Fruit fly (Drosophila melanogaster) whole organism, adult: ENCODE data around the gene ATPsynGL.

Experiments
- CG11617 ChIP-seq: fragments of 200-800 bp; sonication (Bioruptor generic); optimal IDR thresholded peaks from 2 replicates; lab custom pipeline; 2017; ENCODE audit warnings: mild to moderate bottlenecking, missing biosample characterization, missing genetic modification reagents, missing genetic modification characterization
- CG12768 ChIP-seq: fragments of 200-800 bp; sonication (Bioruptor generic); optimal IDR thresholded peaks from 2 replicates; lab custom pipeline; 2017; ENCODE audit warnings: missing biosample characterization, missing genetic modification characterization, mild to moderate bottlenecking, moderate library complexity, missing genetic modification reagents
- CG14711 ChIP-seq: fragments of 200-800 bp; sonication (Bioruptor generic); optimal IDR thresholded peaks from 2 replicates; lab custom pipeline; 2018; ENCODE audit warnings: missing biosample characterization, mild to moderate bottlenecking, missing genetic modification characterization, moderate library complexity
- CG1620 ChIP-seq: fragments of 200-800 bp; sonication (Bioruptor generic); optimal IDR thresholded peaks from 2 replicates; lab custom pipeline; 2016; ENCODE audit warnings: missing biosample characterization, missing genetic modification characterization
- CG33017 ChIP-seq: fragments of 200-800 bp; sonication (Bioruptor generic); optimal IDR thresholded peaks from 2 replicates; lab custom pipeline; 2018; ENCODE audit warnings: missing biosample characterization, mild to moderate bottlenecking, missing genetic modification characterization, moderate library complexity
- CG5204 ChIP-seq: fragments of 200-800 bp; sonication (Bioruptor generic); optimal IDR thresholded peaks from 2 replicates; lab custom pipeline; 2016; ENCODE audit warnings: missing biosample characterization, missing genetic modification characterization
- CG7045 ChIP-seq: fragments of 200-800 bp; sonication (Bioruptor generic); optimal IDR thresholded peaks from 2 replicates; lab custom pipeline; 2017; ENCODE audit warnings: missing biosample characterization, mild to moderate bottlenecking, missing genetic modification characterization
- CG7101 ChIP-seq: fragments of 200-800 bp; sonication (Bioruptor generic); optimal IDR thresholded peaks from 2 replicates; lab custom pipeline; 2018; ENCODE audit warnings: missing biosample characterization, mild to moderate bottlenecking, missing genetic modification characterization, moderate library complexity
- Clk ChIP-seq: fragments of 200-800 bp; sonication (Bioruptor generic); optimal IDR thresholded peaks from 2 replicates; lab custom pipeline; 2017; ENCODE audit warnings: missing biosample characterization, missing genetic modification characterization
- Crg-1 ChIP-seq: fragments of 200-800 bp; sonication (Bioruptor generic); optimal IDR thresholded peaks from 2 replicates; lab custom pipeline; 2016; ENCODE audit warnings: missing biosample characterization, missing genetic modification characterization
- Hr96 ChIP-seq: fragments of 200-800 bp; sonication (Bioruptor generic); optimal IDR thresholded peaks from 2 replicates; lab custom pipeline; 2016; ENCODE audit warnings: missing biosample characterization, missing genetic modification characterization
- Mnt ChIP-seq: fragments of 200-800 bp; sonication (Bioruptor generic); optimal IDR thresholded peaks from 2 replicates; lab custom pipeline; 2016; ENCODE audit warnings: missing biosample characterization, mild to moderate bottlenecking, missing genetic modification characterization
- bab1 ChIP-seq: fragments of 200-800 bp; sonication (Bioruptor generic); optimal IDR thresholded peaks from 3 replicates; lab custom pipeline; 2019; ENCODE audit warnings: missing biosample characterization, mild to moderate bottlenecking, missing genetic modification characterization, moderate library complexity
- cic ChIP-seq: fragments of 200-800 bp; sonication (Bioruptor generic); optimal IDR thresholded peaks from 2 replicates; lab custom pipeline; 2017; ENCODE audit warnings: missing biosample characterization, mild to moderate bottlenecking, missing genetic modification characterization, moderate library complexity
- cnc ChIP-seq, 2 experiments: fragments of >200 bp; optimal IDR thresholded peaks; 2 replicates each; lab custom pipeline; 2017
- kay ChIP-seq: fragments of 200-800 bp; sonication (Bioruptor generic); peaks from one replicate; lab custom pipeline; 2016; ENCODE audit warnings: missing biosample characterization, missing genetic modification characterization, borderline replicate concordance
- ovo ChIP-seq: fragments of 200-800 bp; sonication (Bioruptor generic); optimal IDR thresholded peaks from 2 replicates; lab custom pipeline; 2016; ENCODE audit warnings: missing biosample characterization, missing genetic modification characterization
- pad ChIP-seq: fragments of 200-800 bp; sonication (Bioruptor generic); optimal IDR thresholded peaks from 3 replicates; lab custom pipeline; 2017; ENCODE audit warnings: missing biosample characterization, missing genetic modification characterization, mild to moderate bottlenecking, moderate library complexity, missing genetic modification reagents
- tj ChIP-seq: fragments of 200-800 bp; sonication (Bioruptor generic); optimal IDR thresholded peaks from 3 replicates; lab custom pipeline; 2017; ENCODE audit warnings: missing biosample characterization, mild to moderate bottlenecking, missing genetic modification characterization, moderate library complexity
- toe ChIP-seq: fragments of 200-800 bp; sonication (Bioruptor generic); optimal IDR thresholded peaks from 2 replicates; lab custom pipeline; 2016; ENCODE audit warnings: missing biosample characterization, missing genetic modification characterization

ATPsynGL gene

dm6 chr2L:7775260-7775659 is 28.2 kb downstream of the ATPsynGL start:
- TF ChIP-seq CG7045 (GFP tag; lab: Kevin White, UChicago) (peak; percentile 53), CG7101 (tag; lab: Kevin White, UChicago) (peak; percentile 0), Hr96 (GFP tag; lab: Kevin White, UChicago) (no peak), cic (GFP tag; lab: Kevin White, UChicago) (peak; percentile 65)

- TF ChIP-seq CG7101 (tag; lab: Kevin White, UChicago) (no peak), toe (GFP tag; lab: Kevin White, UChicago) (no peak), CG7045 (GFP tag; lab: Kevin White, UChicago) (no peak), tj (GFP tag; lab: Kevin White, UChicago) (no peak), kay (GFP tag; lab: Kevin White, UChicago) (no peak), pad (GFP tag; lab: Kevin White, UChicago) (no peak), CG14711 (tag; lab: Kevin White, UChicago) (no peak), Hr96 (GFP tag; lab: Kevin White, UChicago) (no peak), cic (GFP tag; lab: Kevin White, UChicago) (no peak), CG33017 (no peak), cnc (optimal IDR thresholded peaks at IDR 0.05; lab: Kevin White, UChicago) (no peak), CG5204 (GFP tag; lab: Kevin White, UChicago) (no peak), CG12768 (GFP tag; lab: Kevin White, UChicago) (no peak)
Observed at dm6 chr2L:7777979-7778692, 31.1 kb downstream of the ATPsynGL start, which contains the start of gene CG7179. TSS of gene CG7179 (minus strand) at chr2L:7778029.

- TF ChIP-seq pad (GFP tag; lab: Kevin White, UChicago) = no peak
- peak; percentile 28 for TF ChIP-seq cic (GFP tag; lab: Kevin White, UChicago)
- TF ChIP-seq kay (GFP tag; lab: Kevin White, UChicago) = peak; percentile 41
Observed at dm6 chr2L:7779785-7780184, 32.7 kb downstream of the ATPsynGL start, which contains the start of gene Uro. TSS of gene Uro (plus strand) at chr2L:7780085.

DNA sequence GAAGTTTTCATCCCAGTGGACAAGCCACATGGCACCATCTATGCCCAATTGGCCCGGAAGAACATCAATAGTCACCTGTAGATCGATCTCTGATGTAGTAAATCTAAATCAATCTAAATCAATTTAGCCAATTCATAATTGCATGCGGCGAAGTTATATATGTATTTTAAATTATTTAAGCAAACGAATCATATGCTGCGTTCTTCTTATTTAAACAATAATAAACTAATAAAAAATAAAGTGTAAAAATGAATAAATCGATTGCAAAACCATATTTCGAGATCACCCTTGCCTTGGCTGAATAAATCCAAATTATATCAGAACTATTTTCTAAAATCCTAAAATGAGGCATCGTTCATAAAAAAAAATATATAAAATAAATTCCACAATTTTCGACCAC is 34.1 kb downstream of the ATPsynGL start, which contains the start of gene CG7164:
TSS of gene CG7164 (plus strand) at position 301 of the 400 bp plus-strand sequence.
- no peak for TF ChIP-seq CG7101 (tag; lab: Kevin White, UChicago)
- TF ChIP-seq CG33017 = no peak
- TF ChIP-seq Hr96 (GFP tag; lab: Kevin White, UChicago) = no peak
- TF ChIP-seq CG14711 (tag; lab: Kevin White, UChicago) = no peak
- TF ChIP-seq cic (GFP tag; lab: Kevin White, UChicago) = no peak
- TF ChIP-seq pad (GFP tag; lab: Kevin White, UChicago) = no peak
- TF ChIP-seq CG5204 (GFP tag; lab: Kevin White, UChicago) = no peak
- TF ChIP-seq kay (GFP tag; lab: Kevin White, UChicago) = no peak
- no peak for TF ChIP-seq Mnt

DNA sequence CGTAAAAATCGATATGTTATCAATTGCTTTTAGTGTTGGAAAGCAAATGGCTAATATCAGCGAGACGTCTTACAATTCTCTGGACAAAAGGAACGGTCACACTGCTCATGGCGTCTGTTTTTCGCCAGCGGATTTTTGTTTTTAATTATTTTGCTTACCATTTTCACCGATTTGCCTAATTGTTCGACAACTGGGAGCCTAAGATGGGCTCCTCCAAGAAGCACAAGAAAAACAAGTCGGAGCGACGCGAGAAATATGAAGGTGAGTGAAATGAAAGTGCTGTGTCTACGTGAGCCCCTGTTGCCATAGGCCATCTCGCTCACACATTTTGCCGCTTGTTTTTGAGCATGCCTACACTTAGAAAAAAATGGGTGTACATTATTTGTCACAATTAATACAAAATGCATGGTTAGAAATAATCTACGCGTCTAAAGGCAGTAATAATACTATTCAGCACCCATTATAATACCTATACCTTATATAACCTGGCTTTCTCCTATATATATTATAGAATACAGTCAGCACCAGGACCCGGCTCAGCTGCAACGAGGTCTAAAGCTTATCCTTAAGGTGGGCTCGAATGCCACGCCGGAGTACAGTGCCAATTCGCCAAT is 35.8 kb downstream of the ATPsynGL start, which contains the start of gene Brd7-9:
TSS of gene Brd7-9 (plus strand) at position 78 of the 614 bp plus-strand sequence.
- TF ChIP-seq cic (GFP tag; lab: Kevin White, UChicago) = no peak
- peak; percentile 40 for TF ChIP-seq CG7101 (tag; lab: Kevin White, UChicago)
- TF ChIP-seq cnc (optimal IDR thresholded peaks at IDR 0.05; lab: Kevin White, UChicago) = no peak
- no peak for TF ChIP-seq Clk (GFP tag; lab: Kevin White, UChicago)
- TF ChIP-seq toe (GFP tag; lab: Kevin White, UChicago) = no peak
- TF ChIP-seq CG7045 (GFP tag; lab: Kevin White, UChicago) = peak; percentile 40
- TF ChIP-seq kay (GFP tag; lab: Kevin White, UChicago) = no peak
- peak; percentile 34 for TF ChIP-seq pad (GFP tag; lab: Kevin White, UChicago)
- TF ChIP-seq tj (GFP tag; lab: Kevin White, UChicago) = peak; percentile 14
- TF ChIP-seq Hr96 (GFP tag; lab: Kevin White, UChicago) = no peak
- TF ChIP-seq CG14711 (tag; lab: Kevin White, UChicago) = no peak
- no peak for TF ChIP-seq Mnt
- TF ChIP-seq Crg-1 = no peak
- no peak for TF ChIP-seq CG1620 (GFP tag; lab: Kevin White, UChicago)
- peak; percentile 55 for TF ChIP-seq CG11617
- TF ChIP-seq CG12768 (GFP tag; lab: Kevin White, UChicago) = peak; percentile 24
- TF ChIP-seq bab1 = peak; percentile 22
- no peak for TF ChIP-seq CG33017
- TF ChIP-seq CG5204 (GFP tag; lab: Kevin White, UChicago) = peak; percentile 10
- no peak for TF ChIP-seq ovo

- TF ChIP-seq ovo = no peak
- TF ChIP-seq cnc (optimal IDR thresholded peaks at IDR 0.05; lab: Kevin White, UChicago) = no peak
- TF ChIP-seq pad (GFP tag; lab: Kevin White, UChicago) = no peak
- peak; percentile 5 for TF ChIP-seq Mnt
- peak; percentile 24 for TF ChIP-seq kay (GFP tag; lab: Kevin White, UChicago)
- TF ChIP-seq CG1620 (GFP tag; lab: Kevin White, UChicago) = no peak
Observed at dm6 chr2L:7788952-7789466, 41.9 kb downstream of the ATPsynGL start.
